Worm (Caenorhabditis elegans) whole organism, dauer: ENCODE results near the gene F02H6.2.

Experiments used
- unc-62 ChIP-seq: sonication (generic microtip); optimal IDR thresholded peaks from 2 replicates; lab custom pipeline; 2017; ENCODE audit warnings: missing biosample characterization, missing genetic modification reagents, missing genetic modification characterization

F02H6.2 gene

DNA sequence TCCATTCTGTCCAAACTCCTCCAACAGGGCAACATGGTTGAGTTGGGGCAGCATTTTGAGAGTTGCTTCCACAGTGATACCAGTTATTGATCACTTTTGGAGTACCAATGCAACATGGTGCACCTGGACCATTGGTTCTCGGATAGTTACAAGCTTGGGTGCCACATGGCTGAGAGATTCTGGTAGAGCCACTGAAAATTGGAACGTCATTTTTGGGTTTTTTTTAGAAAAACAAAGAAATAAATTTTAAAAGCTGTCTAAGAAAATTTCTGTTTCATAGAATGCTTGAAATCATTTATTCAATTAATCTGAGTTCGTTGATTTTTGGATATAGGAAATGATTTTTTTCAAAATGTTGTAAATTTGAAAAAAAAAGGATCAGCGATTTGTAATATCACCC is 30.9 kb downstream of the F02H6.2 start:
- TF ChIP-seq unc-62 (GFP tag; lab: Kevin White, UChicago), result no peak

- no peak for TF ChIP-seq unc-62 (GFP tag; lab: Kevin White, UChicago)
These were observed 31.8 kb downstream of the F02H6.2 start, which contains the start of gene F02H6.7 for ce11 chrIV:14228069-14228468. Gene F02H6.7 (minus strand): TSS chrIV:14228169.

ce11 chrIV:14230799-14231198 is 34.5 kb downstream of the F02H6.2 start, which contains the start of gene F02H6.6:
Gene F02H6.6 (minus strand): TSS chrIV:14230899.
- TF ChIP-seq unc-62 (GFP tag; lab: Kevin White, UChicago), result no peak

DNA sequence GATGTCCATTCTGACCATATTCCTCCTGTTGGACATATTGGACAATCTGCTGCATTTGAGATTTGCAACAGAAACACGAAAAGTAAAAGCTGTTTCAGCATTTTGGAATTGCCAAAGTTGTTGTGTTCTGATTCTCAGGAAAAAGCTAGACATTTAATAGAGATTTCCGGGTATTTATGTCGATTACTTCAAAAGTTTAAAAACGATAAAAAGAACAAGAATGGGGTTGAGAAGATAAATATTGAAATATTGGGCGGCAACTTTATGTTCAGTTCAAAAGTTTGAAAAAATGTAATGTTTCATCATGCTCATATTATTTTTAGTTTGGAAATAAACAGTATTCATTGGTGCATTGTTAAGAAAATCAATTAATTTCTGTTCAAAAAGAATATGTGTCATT is 42.7 kb downstream of the F02H6.2 start, which contains the start of gene Y64G10A.1:
Gene Y64G10A.1, minus strand, starts transcription at position 101 of the 400 bp plus-strand sequence.
- no peak for TF ChIP-seq unc-62 (GFP tag; lab: Kevin White, UChicago)

DNA sequence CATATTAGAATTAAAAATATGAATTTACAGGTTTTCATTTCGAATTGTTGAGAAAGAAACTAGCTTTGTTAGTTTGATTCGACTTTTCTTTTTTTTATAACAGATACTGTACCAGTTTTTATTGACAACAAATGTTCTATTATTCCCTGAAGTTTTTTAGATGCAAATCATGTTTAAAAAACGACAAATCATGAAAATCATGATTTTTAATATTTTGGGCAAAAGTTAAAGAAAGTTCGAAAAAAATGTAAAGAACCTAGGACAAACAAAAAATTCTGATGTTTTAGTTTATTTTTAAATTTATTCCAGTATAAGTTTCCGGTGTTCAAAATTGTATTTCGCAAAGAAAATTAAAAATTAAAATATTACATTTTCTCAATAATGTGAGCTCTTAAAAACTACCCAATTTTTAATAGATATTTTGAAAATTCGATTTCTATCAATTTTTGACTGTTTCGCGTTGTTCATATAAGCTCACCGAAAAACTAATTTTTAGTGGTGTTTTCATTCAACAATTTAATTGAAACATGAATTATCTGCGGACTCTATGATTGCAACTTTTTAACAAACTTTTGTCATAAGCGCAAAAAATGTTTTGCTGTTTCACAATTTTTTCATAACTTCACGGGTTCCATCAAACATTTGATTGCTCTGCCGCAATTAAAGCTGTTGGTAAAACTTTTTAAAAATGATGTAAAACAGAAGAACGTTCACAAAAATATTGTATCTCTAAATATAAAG is 45.3 kb downstream of the F02H6.2 start, which contains the start of gene Y64G10A.10:
Gene Y64G10A.10, minus strand, starts transcription at position 51 of the 741 bp plus-strand sequence.
- TF ChIP-seq unc-62 (GFP tag; lab: Kevin White, UChicago), result no peak

ce11 chrIV:14244357-14244756 is 48.1 kb downstream of the F02H6.2 start, which contains the start of gene Y64G10A.2:
Gene Y64G10A.2 (minus strand): TSS chrIV:14244457.
- no peak for TF ChIP-seq unc-62 (GFP tag; lab: Kevin White, UChicago)
